Worm (Caenorhabditis elegans) whole organism, L2 larva: ENCODE data around the gene Y45F3A.8.
A peak's percentile ranks its signal among the peaks of the same experiment; 100 is the strongest.

Experiments
- C34F6.9 ChIP-seq: fragments of 150-350 bp; optimal IDR thresholded peaks from 2 replicates; lab custom pipeline; 2014; ENCODE audit warnings: missing biosample characterization, missing genetic modification characterization
- F13H6.1 ChIP-seq: sonication (generic microtip); optimal IDR thresholded peaks from 2 replicates; lab custom pipeline; 2016; ENCODE audit warnings: missing genetic modification characterization, missing compliant biosample characterization
- Y55F3AM.14 ChIP-seq: fragments of 200-800 bp; sonication (Bioruptor generic); optimal IDR thresholded peaks from 2 replicates; lab custom pipeline; 2018; ENCODE audit warnings: mild to moderate bottlenecking, missing genetic modification characterization, missing compliant biosample characterization
- alr-1 ChIP-seq: fragments of 150-350 bp; optimal IDR thresholded peaks from 2 replicates; lab custom pipeline; 2014; ENCODE audit warnings: missing biosample characterization, missing genetic modification characterization
- aly-2 ChIP-seq: fragments of 150-350 bp; optimal IDR thresholded peaks from 2 replicates; lab custom pipeline; 2014; ENCODE audit warnings: missing biosample characterization, missing genetic modification characterization
- ceh-82 ChIP-seq: fragments of 150-350 bp; optimal IDR thresholded peaks from 2 replicates; lab custom pipeline; 2014; ENCODE audit warnings: missing biosample characterization, missing genetic modification characterization
- crh-2 ChIP-seq: sonication (generic microtip); optimal IDR thresholded peaks from 2 replicates; lab custom pipeline; 2017; ENCODE audit warnings: missing biosample characterization, missing genetic modification characterization
- dmd-4 ChIP-seq: sonication (generic microtip); optimal IDR thresholded peaks from 2 replicates; lab custom pipeline; 2017; ENCODE audit warnings: missing biosample characterization, missing genetic modification characterization
- elt-1 ChIP-seq: fragments of 150-350 bp; optimal IDR thresholded peaks from 2 replicates; lab custom pipeline; 2014; ENCODE audit warnings: missing biosample characterization, missing genetic modification characterization
- fos-1 ChIP-seq: fragments of 150-350 bp; optimal IDR thresholded peaks from 2 replicates; lab custom pipeline; 2014; ENCODE audit warnings: missing biosample characterization, missing genetic modification characterization
- lin-11 ChIP-seq: fragments of 150-350 bp; sonication (generic microtip); optimal IDR thresholded peaks from 2 replicates; lab custom pipeline; 2014; ENCODE audit warnings: missing biosample characterization, missing genetic modification characterization, inconsistent platforms, mixed read lengths
- lin-13 ChIP-seq: fragments of 150-350 bp; optimal IDR thresholded peaks from 2 replicates; lab custom pipeline; 2014; ENCODE audit warnings: missing biosample characterization, missing genetic modification reagents, missing genetic modification characterization
- lsy-2 ChIP-seq, 2 experiments: fragments of 150-350 bp in 1 of 2; sonication (generic microtip) in 1 of 2; optimal IDR thresholded peaks; 2 replicates each; lab custom pipeline; 2014 to 2017; ENCODE audit warnings: missing biosample characterization in 2 of 2, missing genetic modification characterization in 2 of 2
- mab-5 ChIP-seq: fragments of 150-350 bp; optimal IDR thresholded peaks from 2 replicates; lab custom pipeline; 2014; ENCODE audit warnings: missing biosample characterization, missing genetic modification characterization
- mbf-1 ChIP-seq: sonication (generic microtip); optimal IDR thresholded peaks from 2 replicates; lab custom pipeline; 2017; ENCODE audit warnings: missing biosample characterization, missing genetic modification characterization
- mdl-1 ChIP-seq, 2 experiments: fragments of 150-350 bp in 1 of 2; sonication (generic microtip) in 1 of 2; optimal IDR thresholded peaks; 2 replicates each; lab custom pipeline; 2017; ENCODE audit warnings: missing biosample characterization in 2 of 2, missing genetic modification characterization in 2 of 2
- nhr-10 ChIP-seq: sonication (generic microtip); optimal IDR thresholded peaks from 2 replicates; lab custom pipeline; 2017; ENCODE audit warnings: missing biosample characterization, missing genetic modification characterization
- nhr-12 ChIP-seq: fragments of 150-350 bp; optimal IDR thresholded peaks from 2 replicates; lab custom pipeline; 2014; ENCODE audit warnings: missing biosample characterization, missing genetic modification characterization
- nhr-129 ChIP-seq: fragments of 150-350 bp; optimal IDR thresholded peaks from 2 replicates; lab custom pipeline; 2014; ENCODE audit warnings: missing biosample characterization, missing genetic modification characterization
- nhr-23 ChIP-seq: fragments of 150-350 bp; optimal IDR thresholded peaks from 2 replicates; lab custom pipeline; 2014; ENCODE audit warnings: missing biosample characterization, missing genetic modification reagents, missing genetic modification characterization
- nhr-237 ChIP-seq: fragments of 150-350 bp; optimal IDR thresholded peaks from 2 replicates; lab custom pipeline; 2014; ENCODE audit warnings: missing biosample characterization, missing genetic modification characterization
- nhr-25 ChIP-seq: fragments of 150-350 bp; sonication (generic microtip); optimal IDR thresholded peaks from 3 replicates; lab custom pipeline; 2014; ENCODE audit warnings: missing biosample characterization, missing genetic modification characterization
- nhr-6 ChIP-seq: fragments of 150-350 bp; optimal IDR thresholded peaks from 2 replicates; lab custom pipeline; 2014; ENCODE audit warnings: missing biosample characterization, missing genetic modification characterization
- peb-1 ChIP-seq: fragments of 150-350 bp; optimal IDR thresholded peaks from 2 replicates; lab custom pipeline; 2014; ENCODE audit warnings: missing biosample characterization, missing genetic modification characterization
- sem-4 ChIP-seq: fragments of 150-350 bp; optimal IDR thresholded peaks from 2 replicates; lab custom pipeline; 2014; ENCODE audit warnings: missing biosample characterization, missing genetic modification reagents, missing genetic modification characterization
- skn-1 ChIP-seq: sonication (generic microtip); optimal IDR thresholded peaks from 2 replicates; lab custom pipeline; 2017; ENCODE audit warnings: missing biosample characterization, missing genetic modification characterization
- sma-3 ChIP-seq: sonication (generic microtip); optimal IDR thresholded peaks from 2 replicates; lab custom pipeline; 2016; ENCODE audit warnings: missing genetic modification reagents, missing genetic modification characterization, missing compliant biosample characterization
- sma-9 ChIP-seq, 2 experiments: fragments of 150-350 bp in 1 of 2; sonication (generic microtip) in 1 of 2; optimal IDR thresholded peaks; 2 replicates each; lab custom pipeline; 2014 to 2016; ENCODE audit warnings: missing genetic modification characterization in 2 of 2, mild to moderate bottlenecking in 1 of 2, missing biosample characterization in 1 of 2, missing compliant biosample characterization in 1 of 2, missing genetic modification reagents in 1 of 2, moderate library complexity in 1 of 2
- snpc-4 ChIP-seq: fragments of 150-350 bp; optimal IDR thresholded peaks from 2 replicates; lab custom pipeline; 2014; ENCODE audit warnings: missing biosample characterization, missing genetic modification characterization
- unc-62 ChIP-seq: fragments of 150-350 bp; optimal IDR thresholded peaks from 2 replicates; lab custom pipeline; 2014; ENCODE audit warnings: missing biosample characterization, missing genetic modification reagents, missing genetic modification characterization
- ztf-1 ChIP-seq: fragments of 200-800 bp; sonication (Bioruptor generic); conservative IDR thresholded peaks from 2 replicates; pipeline ENCODE4 v1.3.6; 2022; ENCODE audit warnings: missing genetic modification characterization, missing compliant biosample characterization

Gene Y45F3A.8

ce11 chrIII:10578873-10579272, 13.8 kb downstream of the Y45F3A.8 start:
- TF ChIP-seq lsy-2 (tag; optimal IDR thresholded peaks at IDR 0.05; lab: Kevin White, UChicago) (peak in 1 of 2 experiments; percentile 8), crh-2 (no peak)
- TF ChIP-seq, all 48 proteins: peak for 1

ce11 chrIII:10577782-10578181, 14.8 kb downstream of the Y45F3A.8 start:
- no peak for TF ChIP-seq crh-2
- no peak for TF ChIP-seq unc-62 (GFP tag; lab: Kevin White, UChicago)
- TF ChIP-seq nhr-23 = no peak
- peak in 1 of 2 experiments; percentile 23 for TF ChIP-seq lsy-2 (tag; optimal IDR thresholded peaks at IDR 0.05; lab: Kevin White, UChicago)
- no peak for TF ChIP-seq ztf-1 (GFP tag; lab: Robert Waterston, UW)
- TF ChIP-seq nhr-12 (tag; lab: Kevin White, UChicago) = no peak
- TF ChIP-seq F13H6.1 (tag; lab: Kevin White, UChicago) = no peak

- no peak for TF ChIP-seq sma-3 (GFP tag; lab: Kevin White, UChicago)
- TF ChIP-seq ceh-82 (tag; lab: Kevin White, UChicago) = no peak
- no peak for TF ChIP-seq nhr-23
- TF ChIP-seq lin-13 (GFP tag; lab: Kevin White, UChicago) = no peak
- TF ChIP-seq dmd-4 (tag; lab: Kevin White, UChicago) = no peak
- TF ChIP-seq elt-1 = no peak
Measured at ce11 chrIII:10575320-10575719, 17.3 kb downstream of the Y45F3A.8 start, which contains the start of gene Y45F3A.4. Y45F3A.4 (minus strand) TSS chrIII:10575420.

- TF ChIP-seq nhr-237 (tag; lab: Kevin White, UChicago) (no peak), nhr-6 (tag; lab: Kevin White, UChicago) (no peak), elt-1 (no peak), alr-1 (no peak), mdl-1 (tag; optimal IDR thresholded peaks at IDR 0.05; lab: Kevin White, UChicago) (no peak), sem-4 (no peak), ceh-82 (tag; lab: Kevin White, UChicago) (no peak), crh-2 (no peak), lsy-2 (tag; optimal IDR thresholded peaks at IDR 0.05; lab: Kevin White, UChicago) (no peak), nhr-10 (no peak), lin-11 (tag; lab: Kevin White, UChicago) (no peak), mbf-1 (tag; lab: Kevin White, UChicago) (no peak), Y55F3AM.14 (no peak), snpc-4 (tag; lab: Kevin White, UChicago) (no peak), aly-2 (tag; lab: Kevin White, UChicago) (no peak), sma-9 (GFP tag; optimal IDR thresholded peaks at IDR 0.05; lab: Kevin White, UChicago) (no peak), sma-9 (tag; optimal IDR thresholded peaks at IDR 0.05; lab: Kevin White, UChicago) (no peak), nhr-25 (no peak), dmd-4 (tag; lab: Kevin White, UChicago) (no peak), nhr-129 (tag; lab: Kevin White, UChicago) (no peak), ztf-1 (GFP tag; lab: Robert Waterston, UW) (no peak)
Measured at ce11 chrIII:10569246-10569645, 23.4 kb downstream of the Y45F3A.8 start.

- TF ChIP-seq crh-2 (peak; percentile 51), fos-1 (tag; lab: Kevin White, UChicago) (peak; percentile 52), peb-1 (tag; lab: Kevin White, UChicago) (no peak), snpc-4 (tag; lab: Kevin White, UChicago) (no peak), lsy-2 (tag; optimal IDR thresholded peaks at IDR 0.05; lab: Kevin White, UChicago) (peak in 1 of 2 experiments; percentile 35), mab-5 (tag; lab: Kevin White, UChicago) (no peak), sma-3 (GFP tag; lab: Kevin White, UChicago) (peak; percentile 14)
Measured at ce11 chrIII:10565926-10566325, 26.7 kb downstream of the Y45F3A.8 start, which contains the start of gene acdh-11. acdh-11 (plus strand) TSS chrIII:10566258.

- TF ChIP-seq skn-1 (no peak), C34F6.9 (tag; lab: Kevin White, UChicago) (peak; percentile 16), nhr-10 (no peak), dmd-4 (tag; lab: Kevin White, UChicago) (no peak)
Measured at ce11 chrIII:10562542-10562941, 30.1 kb downstream of the Y45F3A.8 start.
